Fruit fly (Drosophila melanogaster) ovary, adult (tissue): ENCODE measurements around the gene gpp.
A peak's percentile ranks its signal among the peaks of the same experiment; 100 is the strongest.

Experiments
- CG17801 ChIP-seq: fragments of 200-800 bp; optimal IDR thresholded peaks from 2 replicates; lab custom pipeline; 2019; ENCODE audit warnings: missing biosample characterization, mild to moderate bottlenecking, missing genetic modification characterization, moderate library complexity; ENCODE audit not compliant: partially characterized antibody

The gpp gene

dm6 chr3R:6395572-6396295, 10.9 kb upstream of the gpp start:
- peak; percentile 7 for TF ChIP-seq CG17801 (GFP tag; lab: Kevin White, UChicago)

- no peak for TF ChIP-seq CG17801 (GFP tag; lab: Kevin White, UChicago)
Measured at dm6 chr3R:6396613-6397012, 10.0 kb upstream of the gpp start.

DNA sequence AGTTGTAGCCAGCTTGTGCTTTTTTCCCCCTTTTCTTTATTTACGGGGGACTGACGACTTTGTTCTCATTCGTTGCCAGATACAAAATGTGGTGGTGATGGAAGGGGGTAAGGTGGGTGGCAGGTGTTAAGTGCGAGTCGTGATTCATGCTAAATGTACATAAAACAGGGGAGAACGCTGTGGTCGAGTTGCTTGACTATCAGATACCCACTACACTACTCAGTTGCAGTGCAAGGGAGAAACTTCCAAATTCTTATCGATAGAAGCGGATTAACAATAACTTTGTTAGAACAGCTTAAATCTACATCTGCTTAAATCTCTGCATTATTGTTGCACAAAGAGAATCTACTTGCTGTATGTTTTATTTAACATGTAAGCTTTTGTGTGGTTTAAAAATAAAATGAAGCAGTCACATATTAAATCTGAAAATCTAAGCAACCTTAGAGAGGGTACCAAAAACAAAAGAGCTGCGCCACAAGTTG, 9.0 kb upstream of the gpp start:
- TF ChIP-seq CG17801 (GFP tag; lab: Kevin White, UChicago): peak; percentile 63

dm6 chr3R:6399289-6399688, 7.4 kb upstream of the gpp start:
- no peak for TF ChIP-seq CG17801 (GFP tag; lab: Kevin White, UChicago)

DNA sequence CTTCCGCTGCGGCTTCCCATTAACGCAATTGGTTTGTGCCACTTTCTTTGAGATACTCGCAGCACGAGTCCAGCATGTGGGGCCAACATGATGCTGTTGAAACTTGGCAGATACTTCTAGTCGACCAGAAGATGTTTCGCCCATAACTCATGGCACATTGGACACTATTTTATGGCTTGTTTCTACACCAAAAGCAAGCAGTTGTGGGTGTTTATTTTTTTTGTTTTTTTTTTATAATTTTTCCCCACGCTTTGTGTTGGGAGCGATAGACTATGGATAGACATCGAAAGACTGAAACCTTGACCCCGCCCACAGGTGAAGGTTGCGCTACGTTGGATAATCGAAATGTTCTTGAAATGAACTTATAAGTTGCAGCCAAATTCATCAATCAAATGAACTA, 6.9 kb upstream of the gpp start:
- no peak for TF ChIP-seq CG17801 (GFP tag; lab: Kevin White, UChicago)

DNA sequence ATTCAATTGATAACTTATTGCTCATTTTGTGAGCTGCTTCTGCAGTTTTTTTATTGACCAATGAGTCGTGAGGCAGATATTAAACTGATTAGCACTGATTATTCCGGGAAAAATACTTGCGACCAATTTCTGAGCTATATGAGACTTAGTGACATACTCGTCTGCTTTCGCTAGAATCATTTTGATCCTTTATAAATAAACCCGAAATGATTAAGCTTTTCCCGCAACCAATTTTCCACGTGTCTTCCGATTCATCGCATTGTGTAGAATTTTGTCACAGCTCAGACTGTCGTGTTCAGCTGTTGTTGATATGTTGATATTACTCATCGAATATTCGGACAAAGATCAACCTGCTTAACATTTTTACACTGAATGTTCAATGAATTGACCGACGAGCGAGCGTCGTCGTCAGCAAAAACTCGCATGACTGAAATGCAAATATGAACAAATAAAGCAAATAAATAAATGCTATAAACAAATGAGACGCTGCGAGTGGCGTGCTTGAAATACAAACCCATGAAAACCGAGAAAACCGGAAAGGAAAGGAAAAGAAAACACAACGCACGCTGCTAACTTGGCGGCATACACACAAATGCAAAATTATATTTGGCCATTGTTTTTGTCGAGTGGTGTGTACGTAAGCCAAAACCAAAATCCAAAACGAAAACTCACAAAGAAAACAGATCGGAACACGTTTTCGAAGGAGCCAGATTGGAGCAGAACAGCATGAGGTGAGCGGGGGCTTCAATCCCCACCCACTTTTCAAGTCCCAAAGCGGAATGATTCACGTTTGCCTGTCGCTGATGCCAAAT, 5.7 kb upstream of the gpp start:
- TF ChIP-seq CG17801 (GFP tag; lab: Kevin White, UChicago): no peak

- TF ChIP-seq CG17801 (GFP tag; lab: Kevin White, UChicago): no peak
Measured at dm6 chr3R:6401522-6401844, 5.2 kb upstream of the gpp start.

DNA sequence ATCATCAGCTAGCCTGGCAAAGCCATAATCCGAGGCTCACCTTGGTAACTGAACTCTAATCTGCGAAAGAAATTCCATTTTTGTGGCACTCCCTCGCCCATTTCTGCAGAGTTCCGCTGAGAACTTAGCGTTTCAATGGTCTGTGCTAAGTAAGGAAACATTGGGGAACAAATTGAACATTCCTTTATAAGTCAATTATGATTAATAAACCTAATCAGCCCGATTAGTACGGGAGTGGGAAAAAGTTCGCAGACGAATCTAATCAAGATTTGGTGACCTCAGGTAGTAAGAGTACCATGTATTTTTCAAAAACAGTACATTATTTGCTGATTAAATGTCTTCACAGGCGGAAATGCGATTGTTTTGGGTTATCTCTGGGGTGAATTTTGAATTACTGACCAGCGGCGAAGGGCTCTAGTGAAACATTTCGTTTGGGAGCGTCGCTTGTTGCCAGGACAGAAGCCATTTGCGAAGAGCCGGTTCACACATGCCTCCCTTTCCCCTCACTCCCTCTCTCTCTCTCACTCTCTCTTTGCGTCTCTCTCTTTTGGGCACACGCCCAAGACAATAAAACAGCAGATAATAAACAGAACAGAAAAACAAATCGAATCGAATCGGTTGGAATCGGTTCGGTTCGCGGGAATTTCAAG, 4.0 kb upstream of the gpp start:
- TF ChIP-seq CG17801 (GFP tag; lab: Kevin White, UChicago): no peak

dm6 chr3R:6403674-6404073, 3.0 kb upstream of the gpp start:
- TF ChIP-seq CG17801 (GFP tag; lab: Kevin White, UChicago): no peak

- peak; percentile 47 for TF ChIP-seq CG17801 (GFP tag; lab: Kevin White, UChicago)
Measured at dm6 chr3R:6404174-6404573, 2.5 kb upstream of the gpp start.

- no peak for TF ChIP-seq CG17801 (GFP tag; lab: Kevin White, UChicago)
Measured at dm6 chr3R:6405239-6405638, 1.4 kb upstream of the gpp start.

DNA sequence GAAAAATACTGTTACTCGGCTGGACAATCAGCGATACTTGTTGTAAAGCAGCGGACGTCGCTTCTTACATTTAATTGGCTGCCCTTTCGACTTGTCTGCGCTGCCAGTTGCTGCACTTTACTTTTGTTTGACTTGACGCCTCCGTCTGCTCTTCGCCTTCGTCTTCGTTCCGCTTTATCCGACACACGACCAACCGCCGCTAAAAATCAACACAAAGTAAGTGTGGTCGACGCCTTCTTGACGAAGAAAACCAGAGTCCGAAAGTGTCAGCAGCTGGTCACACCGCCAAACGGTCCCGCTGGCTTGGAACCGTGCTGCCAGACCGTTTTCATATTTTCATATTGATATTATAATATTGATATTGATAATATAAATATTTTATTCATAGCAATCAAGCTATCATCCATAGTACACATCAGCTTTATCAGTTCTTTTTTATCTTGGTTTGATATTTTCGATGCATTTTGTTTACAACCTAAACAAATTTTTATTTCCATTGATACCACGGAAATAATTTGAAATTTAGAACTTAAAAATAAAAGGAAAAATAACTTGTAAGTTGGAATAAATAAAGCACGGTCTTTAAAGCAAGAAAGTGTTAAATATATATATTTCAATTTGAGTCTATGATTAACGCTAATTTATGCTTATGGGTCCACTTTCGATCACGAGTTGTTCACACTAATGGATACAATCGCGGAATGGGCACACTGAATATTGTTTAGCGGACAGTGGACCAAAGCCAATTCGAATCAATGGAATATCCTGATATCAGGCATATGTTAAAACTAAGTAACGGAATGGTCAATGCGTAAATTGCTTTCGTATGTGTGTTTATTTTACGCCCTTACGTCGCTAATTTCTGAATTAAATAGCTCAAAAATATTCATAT, 735 bp upstream of the gpp start, which contains the start of gene Dmtn:
Dmtn (minus strand) TSS at position 222 of the 892 bp plus-strand sequence.
- TF ChIP-seq CG17801 (GFP tag; lab: Kevin White, UChicago): peak; percentile 58

DNA sequence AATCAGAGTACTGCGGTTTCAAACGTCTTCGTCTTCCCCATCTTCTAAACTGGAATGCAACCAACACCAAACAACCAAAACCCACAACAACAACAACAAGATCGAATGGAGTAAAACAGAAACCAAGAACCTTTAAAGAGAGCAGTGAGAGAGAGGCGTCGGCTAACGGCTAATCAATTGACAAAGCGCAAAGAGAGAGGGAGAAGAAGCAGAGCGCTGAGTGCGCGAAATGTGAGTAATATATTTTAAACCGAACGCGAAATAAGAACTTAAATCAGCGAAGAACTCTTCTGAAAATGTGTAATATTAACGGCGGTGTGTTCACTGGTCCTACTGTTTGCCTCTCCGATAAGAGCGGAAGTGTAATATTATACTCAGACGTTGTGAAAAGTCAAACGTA, 889 bp downstream of the gpp start:
- no peak for TF ChIP-seq CG17801 (GFP tag; lab: Kevin White, UChicago)

dm6 chr3R:6408467-6408866, 1.8 kb downstream of the gpp start:
- TF ChIP-seq CG17801 (GFP tag; lab: Kevin White, UChicago): no peak
